Worm (Caenorhabditis elegans) whole organism, L4/young adult: ENCODE results near the gene Y105C5B.3.

Source experiments
- W03F9.2 ChIP-seq: fragments of 150-350 bp; optimal IDR thresholded peaks from 2 replicates; lab custom pipeline; 2014; ENCODE audit warnings: missing biosample characterization, missing genetic modification characterization
- dao-5 ChIP-seq: sonication (generic microtip); optimal IDR thresholded peaks from 2 replicates; lab custom pipeline; 2016; ENCODE audit warnings: missing genotype, missing genetic modification characterization, moderate library complexity, missing compliant biosample characterization
- him-1 ChIP-seq: sonication (generic microtip); optimal IDR thresholded peaks from 2 replicates; lab custom pipeline; 2016; ENCODE audit warnings: missing genotype, missing genetic modification reagents, missing genetic modification characterization, missing compliant biosample characterization

DNA sequence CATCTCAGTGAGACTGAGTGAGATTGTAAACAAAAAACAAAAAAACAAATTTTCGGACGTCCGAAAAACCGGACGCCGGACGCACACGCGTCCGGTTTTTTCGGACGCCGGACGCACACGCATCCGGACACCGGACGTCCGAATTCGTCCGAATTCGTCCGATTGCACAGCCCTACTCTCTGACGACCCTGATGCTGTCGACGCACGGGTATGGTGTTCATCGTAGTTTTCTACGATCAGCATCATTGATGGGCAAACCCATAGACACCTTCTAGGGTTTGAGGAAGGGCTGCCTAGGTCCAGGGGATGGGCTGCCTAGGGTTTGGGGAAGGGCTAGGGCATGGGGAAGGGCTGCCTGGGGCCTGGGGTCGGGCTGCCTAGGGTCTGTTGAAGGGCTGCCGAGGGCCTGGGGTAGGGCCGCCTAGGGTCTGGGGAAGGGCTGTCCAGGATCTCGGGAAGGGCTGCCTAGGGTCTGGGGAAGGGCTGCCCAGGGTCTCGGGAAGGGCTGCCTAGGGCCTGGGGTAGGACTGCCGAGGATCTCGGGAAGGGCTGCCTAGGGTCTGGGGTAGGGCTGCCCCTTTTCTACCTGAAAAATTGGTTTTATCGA is 30.1 kb upstream of the Y105C5B.3 start:
- TF ChIP-seq him-1 (tag; lab: Kevin White, UChicago) (no peak), dao-5 (tag; lab: Kevin White, UChicago) (no peak), W03F9.2 (no peak)
